Fruit fly (Drosophila melanogaster): Measurements from ENCODE around the gene CG33172.

- peak; percentile 88 for TF ChIP-seq kay (GFP tag; ENCODE audit: borderline replicate concordance)
- TF ChIP-seq toe (GFP tag; optimal IDR thresholded peaks at IDR 0.05): no peak
- TF ChIP-seq Crg-1 (GFP tag; optimal IDR thresholded peaks at IDR 0.05): no peak
- no peak for TF ChIP-seq pad (GFP tag; optimal IDR thresholded peaks at IDR 0.05)
- no peak for TF ChIP-seq cic (GFP tag; optimal IDR thresholded peaks at IDR 0.05)
- no peak for TF ChIP-seq Clk (GFP tag; optimal IDR thresholded peaks at IDR 0.05)
- TF ChIP-seq CG33017 (tag; optimal IDR thresholded peaks at IDR 0.05): no peak
- no peak for TF ChIP-seq Hr96 (GFP tag; optimal IDR thresholded peaks at IDR 0.05)
- TF ChIP-seq cnc (optimal IDR thresholded peaks at IDR 0.05): no peak
Observed at dm6 chrX:15746682-15747196, 22.7 kb upstream of the CG33172 start.
